Worm (Caenorhabditis elegans) whole organism, L4/young adult: ENCODE measurements around the gene R04D3.3.

ENCODE experiments used
- W03F9.2 ChIP-seq: fragments of 150-350 bp; optimal IDR thresholded peaks from 2 replicates; lab custom pipeline; 2014; ENCODE audit warnings: missing biosample characterization, missing genetic modification characterization
- dao-5 ChIP-seq: sonication (generic microtip); optimal IDR thresholded peaks from 2 replicates; lab custom pipeline; 2016; ENCODE audit warnings: missing genotype, missing genetic modification characterization, moderate library complexity, missing compliant biosample characterization
- him-1 ChIP-seq: sonication (generic microtip); optimal IDR thresholded peaks from 2 replicates; lab custom pipeline; 2016; ENCODE audit warnings: missing genotype, missing genetic modification reagents, missing genetic modification characterization, missing compliant biosample characterization

The R04D3.3 gene

ce11 chrX:13248265-13248664, 42.2 kb downstream of the R04D3.3 start, which contains the start of gene K08H2.7:
Gene K08H2.7, minus strand, starts transcription at chrX:13248437.
- TF ChIP-seq dao-5 (tag; lab: Kevin White, UChicago) (no peak), him-1 (tag; lab: Kevin White, UChicago) (no peak), W03F9.2 (tag; lab: Kevin White, UChicago) (no peak)

- TF ChIP-seq him-1 (tag; lab: Kevin White, UChicago) (no peak), dao-5 (tag; lab: Kevin White, UChicago) (no peak), W03F9.2 (tag; lab: Kevin White, UChicago) (no peak)
Observed at ce11 chrX:13247614-13248013, 42.8 kb downstream of the R04D3.3 start.

DNA sequence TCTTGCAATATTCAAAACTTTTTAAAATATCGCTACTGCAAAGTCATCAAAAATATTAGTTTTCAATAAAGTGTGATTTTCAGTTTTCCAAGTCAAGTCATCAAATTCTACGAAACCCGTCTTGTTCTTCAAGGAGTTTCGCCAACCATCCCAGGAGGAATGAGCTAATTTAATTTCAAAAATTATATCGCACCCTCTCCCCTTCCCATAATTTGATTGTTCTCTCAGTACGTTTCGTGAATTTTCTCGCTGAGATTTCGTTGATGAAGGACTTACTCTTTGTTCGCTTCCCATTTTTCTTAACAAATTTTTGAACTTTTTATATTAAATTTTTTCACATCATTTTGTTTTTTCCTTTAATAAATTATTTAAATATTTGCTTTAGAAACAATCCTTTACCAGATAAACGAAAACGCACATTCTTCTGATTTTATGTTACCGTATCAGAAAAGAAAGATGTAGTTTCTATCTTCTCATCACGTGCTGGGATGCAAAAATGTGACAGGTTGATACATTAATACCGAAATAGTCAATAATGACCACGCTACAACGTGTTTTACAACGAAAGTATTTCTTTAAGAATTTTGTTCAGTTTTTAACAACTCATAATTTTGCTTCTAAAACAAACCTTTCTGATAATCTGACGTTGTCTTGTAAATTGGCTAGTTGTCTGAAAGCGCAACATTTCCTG, 43.6 kb downstream of the R04D3.3 start:
- no peak for TF ChIP-seq W03F9.2 (tag; lab: Kevin White, UChicago)
- TF ChIP-seq him-1 (tag; lab: Kevin White, UChicago): no peak
- TF ChIP-seq dao-5 (tag; lab: Kevin White, UChicago): no peak

DNA sequence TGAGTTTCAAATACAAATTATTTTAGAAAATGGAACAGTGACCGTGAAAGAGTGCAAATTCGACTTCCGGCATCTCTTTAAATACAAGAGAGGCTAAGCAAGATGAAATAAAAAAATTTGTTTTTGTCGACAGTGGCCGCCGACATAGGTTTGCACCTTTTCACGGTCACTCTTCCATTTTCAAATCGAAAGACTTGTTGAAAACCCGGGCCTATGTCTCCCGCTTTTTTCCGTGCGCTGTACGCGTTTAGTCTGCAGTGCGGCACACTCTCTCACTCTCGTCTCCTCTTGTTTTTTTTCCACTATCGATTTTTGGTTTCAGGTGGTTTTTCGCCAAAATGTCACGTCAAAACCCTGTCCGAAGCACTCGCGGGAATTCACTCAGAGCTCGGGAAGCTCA, 45.3 kb downstream of the R04D3.3 start, which contains the start of gene hpl-1:
Gene hpl-1 (plus strand): TSS at position 301 of the 400 bp plus-strand sequence.
- no peak for TF ChIP-seq him-1 (tag; lab: Kevin White, UChicago)

- TF ChIP-seq dao-5 (tag; lab: Kevin White, UChicago) (no peak), W03F9.2 (tag; lab: Kevin White, UChicago) (no peak), him-1 (tag; lab: Kevin White, UChicago) (no peak)
Observed at ce11 chrX:13242231-13242630, 48.2 kb downstream of the R04D3.3 start, which contains the start of gene K08H2.5. Gene K08H2.5, minus strand, starts transcription at chrX:13242331.
